Fruit fly (Drosophila melanogaster) whole organism, embryonic: ENCODE measurements around the gene SMC1.
A peak's percentile ranks its signal among the peaks of the same experiment; 100 is the strongest.

Experiments used
- Antp ChIP-seq: fragments of 200-800 bp; sonication (Bioruptor generic); optimal IDR thresholded peaks from 3 replicates; lab custom pipeline; 2016; ENCODE audit warnings: missing biosample characterization, missing genetic modification characterization
- Atf3 ChIP-seq: fragments of 200-800 bp; sonication (Bioruptor generic); optimal IDR thresholded peaks from 3 replicates; lab custom pipeline; 2016; ENCODE audit warnings: missing biosample characterization, missing genetic modification characterization
- BEAF-32 ChIP-seq: fragments of 200-800 bp; sonication (Bioruptor generic); optimal IDR thresholded peaks from 3 replicates; lab custom pipeline; 2017; ENCODE audit warnings: missing biosample characterization, missing genetic modification characterization, mild to moderate bottlenecking, moderate library complexity, missing genetic modification reagents
- Blimp-1 ChIP-seq: fragments of 200-800 bp; sonication (Bioruptor generic); optimal IDR thresholded peaks from 3 replicates; lab custom pipeline; 2018; ENCODE audit warnings: missing biosample characterization, missing genetic modification characterization, mild to moderate bottlenecking, moderate library complexity, missing genetic modification reagents
- CG10267 ChIP-seq: fragments of 200-800 bp; sonication (Bioruptor generic); optimal IDR thresholded peaks from 2 replicates; lab custom pipeline; 2018; ENCODE audit warnings: missing biosample characterization, mild to moderate bottlenecking, missing genetic modification characterization, moderate library complexity
- CG11456 ChIP-seq: fragments of 200-800 bp; sonication (Bioruptor generic); IDR thresholded peaks from 3 replicates; pipeline ENCODE4 v1.3.6; 2022; ENCODE audit warnings: missing biosample characterization, missing genetic modification characterization
- CG12769 ChIP-seq: fragments of 200-800 bp; sonication (Bioruptor generic); optimal IDR thresholded peaks from 2 replicates; lab custom pipeline; 2019; ENCODE audit warnings: missing biosample characterization, mild to moderate bottlenecking, missing genetic modification characterization, moderate library complexity
- CG13424 ChIP-seq: fragments of 200-800 bp; sonication (Bioruptor generic); optimal IDR thresholded peaks from 2 replicates; lab custom pipeline; 2019; ENCODE audit warnings: missing biosample characterization, mild to moderate bottlenecking, missing genetic modification characterization, moderate library complexity
- CG14441 ChIP-seq: fragments of 200-800 bp; sonication (Bioruptor generic); IDR thresholded peaks from 2 replicates; pipeline ENCODE4 v1.3.6; 2022; ENCODE audit warnings: missing biosample characterization, missing genetic modification characterization
- CG17186 ChIP-seq: fragments of 200-800 bp; sonication (Bioruptor generic); optimal IDR thresholded peaks from 3 replicates; lab custom pipeline; 2017; ENCODE audit warnings: missing biosample characterization, missing genetic modification reagents, missing genetic modification characterization
- CG17361 ChIP-seq: fragments of 200-800 bp; sonication (Bioruptor generic); IDR thresholded peaks from 3 replicates; pipeline ENCODE4 v1.3.6; 2022; ENCODE audit warnings: missing biosample characterization, missing genetic modification characterization
- CG17568 ChIP-seq: fragments of 200-800 bp; sonication (Bioruptor generic); optimal IDR thresholded peaks from 2 replicates; lab custom pipeline; 2018; ENCODE audit warnings: missing biosample characterization, mild to moderate bottlenecking, missing genetic modification characterization, moderate library complexity
- CG18476 ChIP-seq: fragments of 200-800 bp; sonication (Bioruptor generic); optimal IDR thresholded peaks from 2 replicates; lab custom pipeline; 2016; ENCODE audit warnings: missing biosample characterization, mild to moderate bottlenecking, missing genetic modification characterization
- CG3281 ChIP-seq: fragments of 200-800 bp; sonication (Bioruptor generic); optimal IDR thresholded peaks from 3 replicates; lab custom pipeline; 2017; ENCODE audit warnings: missing biosample characterization, mild to moderate bottlenecking, missing genetic modification characterization
- CG42726 ChIP-seq: fragments of 200-800 bp; sonication (Bioruptor generic); IDR thresholded peaks from 2 replicates; pipeline ENCODE4 v1.3.6; 2022; ENCODE audit warnings: missing biosample characterization, missing genetic modification characterization; ENCODE audit not compliant: partially characterized antibody
- CG5180 ChIP-seq: fragments of 200-800 bp; sonication (Bioruptor generic); optimal IDR thresholded peaks from 3 replicates; lab custom pipeline; 2017; ENCODE audit warnings: missing biosample characterization, missing genetic modification characterization, mild to moderate bottlenecking, moderate library complexity, missing genetic modification reagents
- CG6791 ChIP-seq: fragments of 200-800 bp; sonication (Bioruptor generic); IDR thresholded peaks from 3 replicates; pipeline ENCODE4 v1.3.6; 2022; ENCODE audit warnings: missing biosample characterization, missing genetic modification characterization; ENCODE audit not compliant: partially characterized antibody
- CG9932 ChIP-seq: fragments of 200-800 bp; sonication (Bioruptor generic); IDR thresholded peaks from 2 replicates; pipeline ENCODE4 v1.3.6; 2022; ENCODE audit warnings: missing biosample characterization, missing genetic modification characterization
- Dll ChIP-seq: fragments of 200-800 bp; sonication (Bioruptor generic); IDR thresholded peaks from 4 replicates; pipeline ENCODE4 v1.3.6; 2022; ENCODE audit warnings: missing biosample characterization, missing genetic modification characterization; ENCODE audit not compliant: partially characterized antibody
- E2f2 ChIP-seq: fragments of 200-800 bp; sonication (Bioruptor generic); IDR thresholded peaks from 2 replicates; pipeline ENCODE4 v1.3.6; 2022; ENCODE audit warnings: missing biosample characterization, missing genetic modification characterization
- HmgD ChIP-seq: fragments of 200-800 bp; sonication (Bioruptor generic); optimal IDR thresholded peaks from 3 replicates; lab custom pipeline; 2016; ENCODE audit warnings: missing biosample characterization, missing genetic modification characterization
- Hr78 ChIP-seq, 2 experiments: fragments of 200-800 bp in 1 of 2; fragments of >200 bp in 1 of 2; sonication (Bioruptor generic) in 1 of 2; optimal IDR thresholded peaks; 2 replicates each; lab custom pipeline; 2017 to 2019; ENCODE audit warnings: missing biosample characterization in 2 of 2, missing genetic modification characterization in 2 of 2, mild to moderate bottlenecking in 1 of 2, moderate library complexity in 1 of 2
- Vsx1 ChIP-seq: fragments of 200-800 bp; sonication (Bioruptor generic); optimal IDR thresholded peaks from 2 replicates; lab custom pipeline; 2017; ENCODE audit warnings: missing biosample characterization, mild to moderate bottlenecking, missing genetic modification characterization, missing genetic modification reagents
- az2 ChIP-seq: fragments of 200-800 bp; sonication (Bioruptor generic); optimal IDR thresholded peaks from 3 replicates; lab custom pipeline; 2016; ENCODE audit warnings: missing biosample characterization, missing genetic modification characterization
- bcd ChIP-seq: fragments of 200-800 bp; sonication (Bioruptor generic); optimal IDR thresholded peaks from 2 replicates; lab custom pipeline; 2017; ENCODE audit warnings: missing biosample characterization, mild to moderate bottlenecking, missing genetic modification characterization
- chif ChIP-seq, 2 experiments: fragments of 200-800 bp; sonication (Bioruptor generic); optimal IDR thresholded peaks; 3 replicates each; lab custom pipeline; 2016; ENCODE audit warnings: missing biosample characterization in 2 of 2, missing genetic modification characterization in 2 of 2
- dmrt11E ChIP-seq: fragments of 200-800 bp; sonication (Bioruptor generic); optimal IDR thresholded peaks from 3 replicates; lab custom pipeline; 2018; ENCODE audit warnings: missing biosample characterization, mild to moderate bottlenecking, missing genetic modification characterization, moderate library complexity
- ewg ChIP-seq: fragments of 200-800 bp; sonication (Bioruptor generic); optimal IDR thresholded peaks from 3 replicates; lab custom pipeline; 2017; ENCODE audit warnings: mild to moderate bottlenecking, missing biosample characterization, missing genetic modification reagents, missing genetic modification characterization
- ind ChIP-seq: fragments of 200-800 bp; sonication (Bioruptor generic); optimal IDR thresholded peaks from 3 replicates; lab custom pipeline; 2016; ENCODE audit warnings: missing biosample characterization, missing genetic modification characterization
- ken ChIP-seq: fragments of 200-800 bp; sonication (Bioruptor generic); IDR thresholded peaks from 3 replicates; pipeline ENCODE4 v1.3.6; 2022; ENCODE audit warnings: missing biosample characterization, missing genetic modification characterization
- lab ChIP-seq: fragments of 200-800 bp; sonication (Bioruptor generic); optimal IDR thresholded peaks from 3 replicates; lab custom pipeline; 2017; ENCODE audit warnings: missing biosample characterization, missing genetic modification characterization, mild to moderate bottlenecking, moderate library complexity, missing genetic modification reagents
- onecut ChIP-seq: fragments of 200-800 bp; sonication (Bioruptor generic); IDR thresholded peaks from 2 replicates; pipeline ENCODE4 v1.3.6; 2022; ENCODE audit warnings: missing biosample characterization, missing genetic modification characterization
- pb ChIP-seq: fragments of 200-800 bp; sonication (Bioruptor generic); optimal IDR thresholded peaks from 3 replicates; lab custom pipeline; 2016; ENCODE audit warnings: missing biosample characterization, missing genetic modification characterization
- peb ChIP-seq: fragments of 200-800 bp; sonication (Bioruptor generic); IDR thresholded peaks from 2 replicates; pipeline ENCODE4 v1.3.6; 2022; ENCODE audit warnings: missing biosample characterization, missing genetic modification characterization
- pho ChIP-seq: fragments of 200-800 bp; sonication (Bioruptor generic); optimal IDR thresholded peaks from 2 replicates; lab custom pipeline; 2016; ENCODE audit warnings: missing biosample characterization, missing genetic modification characterization
- psq ChIP-seq: fragments of 200-800 bp; sonication (Bioruptor generic); optimal IDR thresholded peaks from 2 replicates; lab custom pipeline; 2017; ENCODE audit warnings: missing biosample characterization, missing genetic modification characterization
- ro ChIP-seq: fragments of 200-800 bp; sonication (Bioruptor generic); IDR thresholded peaks from 2 replicates; pipeline ENCODE4 v1.3.6; 2022; ENCODE audit warnings: missing biosample characterization, missing genetic modification characterization
- row ChIP-seq: fragments of 200-800 bp; sonication (Bioruptor generic); IDR thresholded peaks from 3 replicates; pipeline ENCODE4 v1.3.6; 2022; ENCODE audit warnings: missing biosample characterization, missing genetic modification characterization
- scrt ChIP-seq: fragments of 200-800 bp; sonication (Bioruptor generic); optimal IDR thresholded peaks from 2 replicates; lab custom pipeline; 2018; ENCODE audit warnings: missing biosample characterization, mild to moderate bottlenecking, missing genetic modification characterization, moderate library complexity
- sens ChIP-seq: fragments of 200-800 bp; sonication (Bioruptor generic); peaks from one replicate; lab custom pipeline; 2016; ENCODE audit warnings: missing biosample characterization, missing genetic modification characterization
- seq ChIP-seq: fragments of 200-800 bp; sonication (Bioruptor generic); IDR thresholded peaks from 2 replicates; pipeline ENCODE4 v1.3.6; 2022; ENCODE audit warnings: missing biosample characterization, missing genetic modification characterization
- slbo ChIP-seq: fragments of 200-800 bp; sonication (Bioruptor generic); IDR thresholded peaks from 2 replicates; pipeline ENCODE4 v1.3.6; 2022; ENCODE audit warnings: missing biosample characterization, missing genetic modification characterization
- ssp ChIP-seq: fragments of 200-800 bp; sonication (Bioruptor generic); IDR thresholded peaks from 2 replicates; pipeline ENCODE4 v1.3.6; 2022; ENCODE audit warnings: missing biosample characterization, missing genetic modification characterization
- stwl ChIP-seq: fragments of 200-800 bp; sonication (Bioruptor generic); optimal IDR thresholded peaks from 3 replicates; lab custom pipeline; 2018; ENCODE audit warnings: missing biosample characterization, mild to moderate bottlenecking, missing genetic modification characterization, moderate library complexity
- tap ChIP-seq: fragments of 200-800 bp; optimal IDR thresholded peaks from 3 replicates; lab custom pipeline; 2019; ENCODE audit warnings: missing biosample characterization, mild to moderate bottlenecking, missing genetic modification characterization, moderate library complexity
- tin ChIP-seq: fragments of 200-800 bp; sonication (Bioruptor generic); optimal IDR thresholded peaks from 3 replicates; lab custom pipeline; 2016; ENCODE audit warnings: missing biosample characterization, missing genetic modification characterization
- tup ChIP-seq: fragments of 200-800 bp; sonication (Bioruptor generic); optimal IDR thresholded peaks from 2 replicates; lab custom pipeline; 2016; ENCODE audit warnings: missing biosample characterization, mild to moderate bottlenecking, missing genetic modification characterization, moderate library complexity
- wdn ChIP-seq: fragments of 200-800 bp; sonication (Bioruptor generic); IDR thresholded peaks from 2 replicates; pipeline ENCODE4 v1.3.6; 2022; ENCODE audit warnings: missing biosample characterization, missing genetic modification characterization
- wek ChIP-seq: fragments of 200-800 bp; sonication (Bioruptor generic); optimal IDR thresholded peaks from 3 replicates; lab custom pipeline; 2018; ENCODE audit warnings: missing biosample characterization, mild to moderate bottlenecking, missing genetic modification characterization, moderate library complexity

SMC1 gene

DNA sequence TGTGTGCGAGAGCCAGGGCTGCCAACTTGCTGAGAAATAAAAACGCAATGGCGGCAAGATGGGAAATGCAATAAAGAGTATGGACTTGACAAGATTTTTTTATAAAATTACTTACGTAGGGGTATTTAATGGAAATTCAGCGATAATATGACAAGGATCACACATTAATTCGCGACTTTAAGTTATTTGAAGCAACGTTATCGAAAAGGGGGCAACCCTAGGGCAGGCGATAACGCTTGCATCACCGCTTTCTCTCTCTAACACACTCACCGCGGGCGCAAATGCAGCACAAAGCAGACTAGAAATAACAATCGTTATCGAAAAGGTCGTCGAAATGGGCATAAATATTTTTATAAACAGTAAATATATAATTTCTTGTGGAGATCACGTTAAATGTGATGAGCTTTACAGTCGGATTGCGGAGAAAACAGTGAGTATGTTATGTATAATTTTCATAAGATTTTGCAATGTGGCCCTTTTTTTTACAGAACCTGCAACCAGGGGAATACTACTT is 10.0 kb upstream of the SMC1 start, which contains the start of gene Rox8 (continued):
- peak; percentile 57 for TF ChIP-seq E2f2 (GFP tag; lab: Robert Waterston, UW)
- peak; percentile 5 for TF ChIP-seq dmrt11E (tag; lab: Kevin White, UChicago)
- TF ChIP-seq ewg (GFP tag; lab: Kevin White, UChicago): peak; percentile 43
- peak; percentile 62 for TF ChIP-seq CG10267 (tag; lab: Kevin White, UChicago)
- peak; percentile 10 for TF ChIP-seq CG17568 (GFP tag; lab: Kevin White, UChicago)
- peak; percentile 10 for TF ChIP-seq tup (GFP tag; lab: Kevin White, UChicago)
- peak; percentile 97 for TF ChIP-seq psq (GFP tag; lab: Kevin White, UChicago)
- TF ChIP-seq Dll (GFP tag; lab: Robert Waterston, UW): peak; percentile 66; the same call in 3 of the 4 replicates
- no peak for TF ChIP-seq wek (GFP tag; lab: Kevin White, UChicago)
- TF ChIP-seq Blimp-1: peak; percentile 19
- TF ChIP-seq sens (GFP tag; lab: Kevin White, UChicago): peak; percentile 93
- no peak for TF ChIP-seq wdn (GFP tag; lab: Robert Waterston, UW)
- TF ChIP-seq bcd (GFP tag; lab: Kevin White, UChicago): peak; percentile 36
- TF ChIP-seq scrt: peak; percentile 23
- no peak for TF ChIP-seq CG11456
- no peak for TF ChIP-seq CG5180 (GFP tag; lab: Kevin White, UChicago)
- TF ChIP-seq chif (GFP tag; optimal IDR thresholded peaks at IDR 0.05; lab: Kevin White, UChicago): peak in 1 of 2 experiments; percentile 26
- TF ChIP-seq CG13424 (tag; lab: Kevin White, UChicago): peak; percentile 62
- peak; percentile 89 for TF ChIP-seq stwl
- TF ChIP-seq Atf3 (GFP tag; lab: Kevin White, UChicago): peak; percentile 52
- peak; percentile 20 for TF ChIP-seq CG12769 (tag; lab: Kevin White, UChicago)
- peak in 1 of 2 experiments; percentile 64 for TF ChIP-seq Hr78 (GFP tag; optimal IDR thresholded peaks at IDR 0.05; lab: Kevin White, UChicago)
- TF ChIP-seq CG17186: peak; percentile 88
- TF ChIP-seq CG17361 (GFP tag; lab: Robert Waterston, UW): peak; percentile 47; the same call in 1 of the 3 replicates
- TF ChIP-seq CG14441: 0 out of 2 replicates have a peak, but pooled peaks have one; percentile 24
- peak; percentile 33 for TF ChIP-seq CG18476 (GFP tag; lab: Kevin White, UChicago)
- TF ChIP-seq tin (GFP tag; lab: Kevin White, UChicago): peak; percentile 37
- peak; percentile 39 for TF ChIP-seq HmgD (GFP tag; lab: Kevin White, UChicago)
- no peak for TF ChIP-seq ken (GFP tag; lab: Robert Waterston, UW)
- TF ChIP-seq seq (GFP tag; lab: Robert Waterston, UW): peak; percentile 35; the same call in 1 of the 2 replicates
- TF ChIP-seq pb (GFP tag; lab: Kevin White, UChicago): no peak
- TF ChIP-seq onecut (GFP tag; lab: Robert Waterston, UW): peak; percentile 28; the same call in 1 of the 2 replicates
- peak; percentile 52 for TF ChIP-seq slbo (GFP tag; lab: Robert Waterston, UW)
- TF ChIP-seq CG3281: peak; percentile 7
- no peak for TF ChIP-seq CG42726
- peak; percentile 28 for TF ChIP-seq pho
- no peak for TF ChIP-seq peb (GFP tag; lab: Robert Waterston, UW)
- peak; percentile 64 for TF ChIP-seq row (GFP tag; lab: Robert Waterston, UW)
- TF ChIP-seq lab (GFP tag; lab: Kevin White, UChicago): peak; percentile 59
- TF ChIP-seq ro: no peak
- TF ChIP-seq tap: peak; percentile 31
- TF ChIP-seq ssp (GFP tag; lab: Robert Waterston, UW): peak; percentile 27; the same call in 1 of the 2 replicates
- TF ChIP-seq BEAF-32 (GFP tag; lab: Kevin White, UChicago): peak; percentile 49
- peak; percentile 47 for TF ChIP-seq Antp (GFP tag; lab: Kevin White, UChicago)
- TF ChIP-seq Vsx1 (GFP tag; lab: Kevin White, UChicago): peak; percentile 80
- TF ChIP-seq ind: peak; percentile 35
- peak; percentile 35 for TF ChIP-seq az2
- TF ChIP-seq CG9932 (GFP tag; lab: Robert Waterston, UW): peak; percentile 46
- TF ChIP-seq CG6791 (GFP tag; lab: Robert Waterston, UW): peak; percentile 56; the same call in 2 of the 3 replicates
